Worm (Caenorhabditis elegans): Measurements from ENCODE around the gene gba-1.

gba-1 gene

DNA sequence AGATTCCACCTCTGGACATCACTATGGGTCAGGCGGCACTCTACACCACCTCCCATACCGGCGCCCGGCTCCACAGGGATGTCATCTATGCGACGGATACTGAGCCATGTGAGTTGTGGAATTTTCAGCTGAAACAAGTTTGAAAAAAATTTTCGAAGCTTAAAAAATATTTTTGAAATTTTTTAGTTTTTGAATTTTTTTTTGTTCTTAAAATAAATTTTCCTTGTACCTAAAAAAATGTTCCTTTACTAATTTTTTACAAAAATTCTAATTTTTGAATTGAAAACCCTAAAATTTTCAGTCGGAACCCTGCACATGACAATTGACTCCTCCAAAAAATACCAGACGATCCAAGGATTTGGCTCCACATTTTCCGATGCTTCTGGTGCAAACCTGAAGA, 1.2 kb downstream of the gba-1 start:
- no peak for TF ChIP-seq lin-15B (tag; optimal IDR thresholded peaks at IDR 0.05)
- TF ChIP-seq R02D3.7 (tag; optimal IDR thresholded peaks at IDR 0.05), result no peak
- TF ChIP-seq nhr-11 (tag; optimal IDR thresholded peaks at IDR 0.05), result no peak
- no peak for TF ChIP-seq nhr-28 (tag; optimal IDR thresholded peaks at IDR 0.05)
- no peak for TF ChIP-seq fkh-10 (GFP tag; optimal IDR thresholded peaks at IDR 0.05)
- TF ChIP-seq hmg-11 (tag; optimal IDR thresholded peaks at IDR 0.05), result no peak
- no peak for TF ChIP-seq skn-1 (tag; optimal IDR thresholded peaks at IDR 0.05)
- TF ChIP-seq tbx-2 (tag; optimal IDR thresholded peaks at IDR 0.05), result no peak
- no peak for TF ChIP-seq fkh-2 (tag; optimal IDR thresholded peaks at IDR 0.05)
- TF ChIP-seq ceh-28 (tag; optimal IDR thresholded peaks at IDR 0.05), result no peak
- TF ChIP-seq pha-4 (tag; optimal IDR thresholded peaks at IDR 0.05), result no peak
- TF ChIP-seq mml-1 (tag; optimal IDR thresholded peaks at IDR 0.05), result no peak
- no peak for TF ChIP-seq snpc-4 (tag; optimal IDR thresholded peaks at IDR 0.05)

DNA sequence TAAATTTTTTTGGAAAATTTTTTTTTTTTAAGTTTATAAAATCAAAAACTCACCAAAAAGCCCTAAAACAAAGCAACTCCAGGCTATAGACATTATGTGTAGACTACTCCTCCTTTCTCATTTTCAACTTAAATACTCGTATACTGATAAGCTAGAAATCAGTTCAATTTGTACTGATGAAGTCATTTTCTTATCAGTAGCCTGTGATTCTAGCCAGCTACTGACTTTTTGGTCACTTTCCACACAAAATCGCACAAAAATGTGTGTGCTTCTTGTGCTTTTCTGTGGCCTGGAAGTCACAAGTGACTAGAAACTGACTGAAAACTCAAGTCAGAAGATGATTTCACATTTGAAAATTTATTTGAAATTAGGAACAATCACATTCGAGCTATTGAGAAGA, 9.8 kb downstream of the gba-1 start, which contains the start of gene gba-2:
Gene gba-2, minus strand, starts transcription at position 106 of the 400 bp plus-strand sequence.
- peak; percentile 63 for TF ChIP-seq elt-2 (tag; optimal IDR thresholded peaks at IDR 0.05)
- no peak for TF ChIP-seq fkh-2 (tag; optimal IDR thresholded peaks at IDR 0.05)
- TF ChIP-seq eor-1 (tag; optimal IDR thresholded peaks at IDR 0.05), result no peak
- TF ChIP-seq nhr-23 (tag; optimal IDR thresholded peaks at IDR 0.05), result no peak
- no peak for TF ChIP-seq nhr-237 (tag; optimal IDR thresholded peaks at IDR 0.05)
- no peak for TF ChIP-seq elt-3 (tag; optimal IDR thresholded peaks at IDR 0.05)
- TF ChIP-seq ceh-16 (tag; optimal IDR thresholded peaks at IDR 0.05), result no peak
- peak; percentile 54 for TF ChIP-seq pqm-1 (tag; optimal IDR thresholded peaks at IDR 0.05)
- TF ChIP-seq nhr-76 (tag; optimal IDR thresholded peaks at IDR 0.05), result no peak
- TF ChIP-seq hmg-11 (tag; optimal IDR thresholded peaks at IDR 0.05), result no peak
- no peak for TF ChIP-seq snpc-4 (tag; optimal IDR thresholded peaks at IDR 0.05)

DNA sequence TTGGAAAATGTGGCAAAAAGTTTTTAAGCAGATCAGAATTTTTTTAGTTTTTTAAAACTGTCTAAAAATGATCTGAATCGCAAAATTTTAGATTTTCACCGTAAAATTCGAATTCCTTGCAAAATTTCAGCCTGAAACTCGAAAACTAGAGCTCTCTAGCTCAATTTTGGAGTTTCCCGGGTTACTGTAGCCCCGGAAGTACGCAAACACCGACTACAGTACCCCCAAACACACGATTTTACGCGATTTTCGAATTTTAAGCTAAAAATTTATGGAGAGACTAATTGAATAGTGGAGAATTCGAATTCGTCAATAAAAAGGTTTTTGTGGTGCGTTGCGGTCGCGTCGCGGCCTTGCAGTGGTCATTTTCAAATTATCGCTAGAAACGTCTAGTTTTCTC, 10.2 kb downstream of the gba-1 start:
- TF ChIP-seq hmg-11 (tag; optimal IDR thresholded peaks at IDR 0.05), result no peak
- TF ChIP-seq nhr-28 (tag; optimal IDR thresholded peaks at IDR 0.05), result no peak
- TF ChIP-seq nfya-1 (tag; optimal IDR thresholded peaks at IDR 0.05; ENCODE audit: insufficient read depth), result no peak
- no peak for TF ChIP-seq fos-1 (tag; optimal IDR thresholded peaks at IDR 0.05)
- TF ChIP-seq sea-2 (GFP tag; optimal IDR thresholded peaks at IDR 0.05), result no peak
- no peak for TF ChIP-seq nhr-76 (tag; optimal IDR thresholded peaks at IDR 0.05)
- TF ChIP-seq skn-1 (tag; optimal IDR thresholded peaks at IDR 0.05), result no peak
- no peak for TF ChIP-seq pqm-1 (tag; optimal IDR thresholded peaks at IDR 0.05)
- TF ChIP-seq ZK546.5 (tag; optimal IDR thresholded peaks at IDR 0.05), result no peak
- TF ChIP-seq ceh-9 (tag; optimal IDR thresholded peaks at IDR 0.05), result no peak

DNA sequence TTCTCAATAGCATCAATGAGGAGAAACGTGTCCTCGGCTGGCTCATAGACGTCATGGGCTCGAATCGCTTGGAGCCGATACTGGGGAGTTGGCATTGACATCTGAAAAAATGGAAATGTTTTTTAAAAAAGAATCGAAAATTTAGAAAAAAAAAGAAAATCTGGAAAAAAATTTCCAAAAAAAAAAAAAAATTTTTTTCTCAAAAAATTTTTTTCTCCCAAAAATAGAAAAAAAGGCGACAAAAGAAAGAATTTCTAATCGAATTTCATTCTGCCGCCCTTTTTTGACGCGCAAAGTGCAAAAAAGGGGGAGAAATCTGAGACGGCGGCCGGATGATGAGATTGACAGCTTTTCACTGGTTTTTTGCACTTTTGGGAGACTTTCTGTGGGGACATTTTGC, 12.8 kb downstream of the gba-1 start, which contains the start of gene mtq-2:
Gene mtq-2, minus strand, starts transcription at position 101 of the 400 bp plus-strand sequence.
- no peak for TF ChIP-seq hmg-11 (tag; optimal IDR thresholded peaks at IDR 0.05)
- TF ChIP-seq ztf-4 (tag; optimal IDR thresholded peaks at IDR 0.05), result no peak
- no peak for TF ChIP-seq egl-27 (tag; optimal IDR thresholded peaks at IDR 0.05)
- no peak for TF ChIP-seq elt-3 (tag; optimal IDR thresholded peaks at IDR 0.05)
- no peak for TF ChIP-seq nhr-43 (tag; optimal IDR thresholded peaks at IDR 0.05; ENCODE audit: poor library complexity, severe bottlenecking)
- no peak for TF ChIP-seq ceh-28 (tag; optimal IDR thresholded peaks at IDR 0.05)
- TF ChIP-seq sea-2 (GFP tag; optimal IDR thresholded peaks at IDR 0.05), result no peak
- TF ChIP-seq elt-1 (tag; optimal IDR thresholded peaks at IDR 0.05), result no peak
- no peak for TF ChIP-seq egl-5 (tag; optimal IDR thresholded peaks at IDR 0.05)
- no peak for TF ChIP-seq ama-1 (optimal IDR thresholded peaks at IDR 0.05)
- no peak for TF ChIP-seq mdl-1 (tag; optimal IDR thresholded peaks at IDR 0.05)
- no peak for TF ChIP-seq lsy-12 (tag; optimal IDR thresholded peaks at IDR 0.05)
- no peak for TF ChIP-seq fos-1 (tag; optimal IDR thresholded peaks at IDR 0.05)
- no peak for TF ChIP-seq ceh-16 (tag; optimal IDR thresholded peaks at IDR 0.05)
- no peak for TF ChIP-seq unc-39 (tag; optimal IDR thresholded peaks at IDR 0.05)
- TF ChIP-seq pqm-1 (tag; optimal IDR thresholded peaks at IDR 0.05), result no peak
- TF ChIP-seq fkh-2 (tag; optimal IDR thresholded peaks at IDR 0.05), result no peak
- no peak for TF ChIP-seq skn-1 (tag; optimal IDR thresholded peaks at IDR 0.05)
- TF ChIP-seq elt-2 (tag; optimal IDR thresholded peaks at IDR 0.05), result no peak
- TF ChIP-seq unc-62 (GFP tag; optimal IDR thresholded peaks at IDR 0.05), result no peak
